Worm (Caenorhabditis elegans): ENCODE results near the gene cyp-13A8.

The cyp-13A8 gene

ce11 chrII:9773892-9774581, 33.3 kb downstream of the cyp-13A8 start, which contains the start of gene ZK1321.4:
Gene ZK1321.4 (minus strand): TSS chrII:9773942.
- peak; percentile 22 for TF ChIP-seq nfya-1 (tag; optimal IDR thresholded peaks at IDR 0.05; ENCODE audit: insufficient read depth)
- TF ChIP-seq aly-2 (tag; optimal IDR thresholded peaks at IDR 0.05) = no peak

ce11 chrII:9769797-9770520, 37.4 kb downstream of the cyp-13A8 start, which contains the start of gene aqp-10:
Gene aqp-10 (minus strand): TSS chrII:9769847.
- no peak for TF ChIP-seq lin-39 (tag; optimal IDR thresholded peaks at IDR 0.05)
- TF ChIP-seq daf-12 (tag; optimal IDR thresholded peaks at IDR 0.05) = no peak
- TF ChIP-seq lin-15B (tag; optimal IDR thresholded peaks at IDR 0.05) = no peak
- TF ChIP-seq ama-1 (optimal IDR thresholded peaks at IDR 0.05) = no peak
- TF ChIP-seq nfya-1 (tag; optimal IDR thresholded peaks at IDR 0.05; ENCODE audit: insufficient read depth) = peak; percentile 86
- no peak for TF ChIP-seq unc-62 (GFP tag; optimal IDR thresholded peaks at IDR 0.05)
- TF ChIP-seq pqm-1 (tag; optimal IDR thresholded peaks at IDR 0.05) = peak; percentile 78
- no peak for TF ChIP-seq nhr-77 (tag; optimal IDR thresholded peaks at IDR 0.05)
- peak; percentile 76 for TF ChIP-seq elt-2 (tag; optimal IDR thresholded peaks at IDR 0.05)
- no peak for TF ChIP-seq tbx-2 (tag; optimal IDR thresholded peaks at IDR 0.05)
- peak; percentile 36 for TF ChIP-seq snpc-4 (tag; optimal IDR thresholded peaks at IDR 0.05)
- TF ChIP-seq ceh-28 (tag; optimal IDR thresholded peaks at IDR 0.05) = peak; percentile 20
- no peak for TF ChIP-seq unc-39 (tag; optimal IDR thresholded peaks at IDR 0.05)
- no peak for TF ChIP-seq ztf-4 (tag; optimal IDR thresholded peaks at IDR 0.05)
- peak; percentile 66 for TF ChIP-seq pha-4 (tag; optimal IDR thresholded peaks at IDR 0.05)
- TF ChIP-seq lsy-12 (tag; optimal IDR thresholded peaks at IDR 0.05) = no peak
- no peak for TF ChIP-seq jun-1 (tag; optimal IDR thresholded peaks at IDR 0.05)
- no peak for TF ChIP-seq nhr-76 (tag; optimal IDR thresholded peaks at IDR 0.05)
- no peak for TF ChIP-seq ztf-11 (tag; optimal IDR thresholded peaks at IDR 0.05)
- TF ChIP-seq fkh-10 (GFP tag; optimal IDR thresholded peaks at IDR 0.05) = no peak
- TF ChIP-seq ceh-82 (tag; optimal IDR thresholded peaks at IDR 0.05) = no peak
- TF ChIP-seq nhr-43 (tag; optimal IDR thresholded peaks at IDR 0.05; ENCODE audit: poor library complexity, severe bottlenecking) = peak; percentile 30
- no peak for TF ChIP-seq mdl-1 (tag; optimal IDR thresholded peaks at IDR 0.05)
- TF ChIP-seq hmg-11 (tag; optimal IDR thresholded peaks at IDR 0.05) = peak; percentile 73
- peak; percentile 12 for TF ChIP-seq nhr-23 (tag; optimal IDR thresholded peaks at IDR 0.05)
- peak; percentile 13 for TF ChIP-seq R02D3.7 (tag; optimal IDR thresholded peaks at IDR 0.05)
- TF ChIP-seq fos-1 (tag; optimal IDR thresholded peaks at IDR 0.05) = no peak

ce11 chrII:9764696-9765095, 42.7 kb downstream of the cyp-13A8 start:
- TF ChIP-seq mdl-1 (tag; optimal IDR thresholded peaks at IDR 0.05) (no peak), nhr-23 (tag; optimal IDR thresholded peaks at IDR 0.05) (no peak), lin-15B (tag; optimal IDR thresholded peaks at IDR 0.05) (no peak), nhr-25 (tag; optimal IDR thresholded peaks at IDR 0.05) (no peak), aly-2 (tag; optimal IDR thresholded peaks at IDR 0.05) (no peak), nhr-76 (tag; optimal IDR thresholded peaks at IDR 0.05) (no peak), unc-62 (GFP tag; optimal IDR thresholded peaks at IDR 0.05) (no peak), daf-12 (tag; optimal IDR thresholded peaks at IDR 0.05) (no peak), ceh-28 (tag; optimal IDR thresholded peaks at IDR 0.05) (no peak), nhr-77 (tag; optimal IDR thresholded peaks at IDR 0.05) (no peak), ztf-4 (tag; optimal IDR thresholded peaks at IDR 0.05) (no peak)

- TF ChIP-seq nhr-11 (tag; optimal IDR thresholded peaks at IDR 0.05) (peak; percentile 60), nhr-43 (tag; optimal IDR thresholded peaks at IDR 0.05; ENCODE audit: poor library complexity, severe bottlenecking) (no peak), elt-1 (tag; optimal IDR thresholded peaks at IDR 0.05) (no peak), nfya-1 (tag; optimal IDR thresholded peaks at IDR 0.05; ENCODE audit: insufficient read depth) (peak; percentile 26)
Observed at ce11 chrII:9759382-9759781, 48.0 kb downstream of the cyp-13A8 start.

- TF ChIP-seq nhr-11 (tag; optimal IDR thresholded peaks at IDR 0.05) (peak; percentile 40), nfya-1 (tag; optimal IDR thresholded peaks at IDR 0.05; ENCODE audit: insufficient read depth) (peak; percentile 31), fos-1 (tag; optimal IDR thresholded peaks at IDR 0.05) (no peak)
Observed at ce11 chrII:9757651-9758282, 49.6 kb downstream of the cyp-13A8 start, which contains the start of gene shk-1. Gene shk-1 (plus strand): TSS chrII:9758232.
